Fruit fly (Drosophila melanogaster): ENCODE results near the gene CG44437.
A peak's percentile ranks its signal among the peaks of the same experiment; 100 is the strongest.

- peak; percentile 96 for TF ChIP-seq svp (GFP tag)
- TF ChIP-seq fkh (GFP tag; optimal IDR thresholded peaks at IDR 0.05), result peak; percentile 29
- TF ChIP-seq Lpt (GFP tag; optimal IDR thresholded peaks at IDR 0.05), result peak; percentile 97
- TF ChIP-seq acj6 (GFP tag; optimal IDR thresholded peaks at IDR 0.05), result peak; percentile 96
- TF ChIP-seq CG34406 (GFP tag; optimal IDR thresholded peaks at IDR 0.05), result peak; percentile 90
- peak; percentile 88 for TF ChIP-seq CG9139 (GFP tag; optimal IDR thresholded peaks at IDR 0.05)
- peak; percentile 98 for TF ChIP-seq dsx (GFP tag; optimal IDR thresholded peaks at IDR 0.05; ENCODE audit: poor library complexity, severe bottlenecking)
Measured at dm6 chrX:13251310-13251709, 49.2 kb upstream of the CG44437 start.

All from whole organism, prepupa.